Worm (Caenorhabditis elegans) whole organism, late embryonic: ENCODE results near the gene str-86.

ENCODE experiments used
- K02D7.2 ChIP-seq: sonication (generic microtip); optimal IDR thresholded peaks from 2 replicates; lab custom pipeline; 2017; ENCODE audit warnings: mild to moderate bottlenecking, missing genetic modification characterization, missing compliant biosample characterization
- T23F11.4 ChIP-seq: fragments of 200-800 bp; sonication (Bioruptor generic); optimal IDR thresholded peaks from 2 replicates; lab custom pipeline; 2018; ENCODE audit warnings: mild to moderate bottlenecking, missing genetic modification characterization, missing compliant biosample characterization
- ceh-24 ChIP-seq: sonication (generic microtip); optimal IDR thresholded peaks from 2 replicates; lab custom pipeline; 2016; ENCODE audit warnings: mild to moderate bottlenecking, missing genetic modification characterization, missing compliant biosample characterization
- ceh-6 ChIP-seq: fragments of 200-800 bp; sonication (Bioruptor generic); optimal IDR thresholded peaks from 2 replicates; lab custom pipeline; 2018; ENCODE audit warnings: mild to moderate bottlenecking, missing genetic modification characterization, missing compliant biosample characterization
- che-1 ChIP-seq: sonication (generic microtip); optimal IDR thresholded peaks from 2 replicates; lab custom pipeline; 2016; ENCODE audit warnings: mild to moderate bottlenecking, missing genetic modification characterization, missing compliant biosample characterization
- dve-1 ChIP-seq: sonication (generic microtip); optimal IDR thresholded peaks from 2 replicates; lab custom pipeline; 2017; ENCODE audit warnings: antibody characterized with exemption, mild to moderate bottlenecking, missing genetic modification characterization, missing compliant biosample characterization
- elt-4 ChIP-seq: sonication (generic microtip); optimal IDR thresholded peaks from 2 replicates; lab custom pipeline; 2016; ENCODE audit warnings: missing genetic modification characterization, missing compliant biosample characterization
- fax-1 ChIP-seq: sonication (generic microtip); optimal IDR thresholded peaks from 2 replicates; lab custom pipeline; 2016; ENCODE audit warnings: missing genotype, missing genetic modification characterization, missing compliant biosample characterization
- fkh-10 ChIP-seq: fragments of 150-350 bp; optimal IDR thresholded peaks from 2 replicates; lab custom pipeline; 2014; ENCODE audit warnings: missing biosample characterization, missing genetic modification reagents, missing genetic modification characterization
- hlh-13 ChIP-seq: fragments of 200-800 bp; sonication (Bioruptor generic); optimal IDR thresholded peaks from 2 replicates; lab custom pipeline; 2018; ENCODE audit warnings: mild to moderate bottlenecking, missing genetic modification characterization, missing compliant biosample characterization
- lin-11 ChIP-seq: fragments of 200-800 bp; sonication (Bioruptor generic); optimal IDR thresholded peaks from 2 replicates; lab custom pipeline; 2018; ENCODE audit warnings: mild to moderate bottlenecking, missing genetic modification characterization, missing compliant biosample characterization
- nfya-1 ChIP-seq: sonication (generic microtip); optimal IDR thresholded peaks from 2 replicates; lab custom pipeline; 2017; ENCODE audit warnings: missing genetic modification characterization, mild to moderate bottlenecking, missing compliant biosample characterization, antibody characterized with exemption, moderate library complexity
- nhr-11 ChIP-seq: fragments of 150-350 bp; optimal IDR thresholded peaks from 2 replicates; lab custom pipeline; 2014; ENCODE audit warnings: missing biosample characterization, missing genetic modification characterization
- pros-1 ChIP-seq: fragments of 150-350 bp; optimal IDR thresholded peaks from 2 replicates; lab custom pipeline; 2014; ENCODE audit warnings: missing biosample characterization, missing genetic modification reagents, missing genetic modification characterization
- ref-2 ChIP-seq: sonication (generic microtip); optimal IDR thresholded peaks from 2 replicates; lab custom pipeline; 2016; ENCODE audit warnings: missing genetic modification characterization, missing compliant biosample characterization
- sdc-2 ChIP-seq: sonication (generic microtip); optimal IDR thresholded peaks from 2 replicates; lab custom pipeline; 2016; ENCODE audit warnings: missing genotype, missing genetic modification characterization, missing compliant biosample characterization
- tbx-2 ChIP-seq: sonication (generic microtip); optimal IDR thresholded peaks from 2 replicates; lab custom pipeline; 2016; ENCODE audit warnings: missing genetic modification characterization, missing compliant biosample characterization
- unc-3 ChIP-seq, 2 experiments: fragments of 200-800 bp in 1 of 2; sonication (Bioruptor generic) in 1 of 2; sonication (generic microtip) in 1 of 2; conservative IDR thresholded peaks in 1 of 2; optimal IDR thresholded peaks in 1 of 2; 2 replicates each; pipeline versions ENCODE4 v1.3.6 to Lab custom; 2016 to 2022; ENCODE audit warnings: missing compliant biosample characterization in 2 of 2, missing genetic modification characterization in 2 of 2, missing genetic modification reagents in 1 of 2
- unc-55 ChIP-seq: sonication (generic microtip); optimal IDR thresholded peaks from 2 replicates; lab custom pipeline; 2017; ENCODE audit warnings: missing biosample characterization, missing genetic modification reagents, missing genetic modification characterization

Gene str-86

DNA sequence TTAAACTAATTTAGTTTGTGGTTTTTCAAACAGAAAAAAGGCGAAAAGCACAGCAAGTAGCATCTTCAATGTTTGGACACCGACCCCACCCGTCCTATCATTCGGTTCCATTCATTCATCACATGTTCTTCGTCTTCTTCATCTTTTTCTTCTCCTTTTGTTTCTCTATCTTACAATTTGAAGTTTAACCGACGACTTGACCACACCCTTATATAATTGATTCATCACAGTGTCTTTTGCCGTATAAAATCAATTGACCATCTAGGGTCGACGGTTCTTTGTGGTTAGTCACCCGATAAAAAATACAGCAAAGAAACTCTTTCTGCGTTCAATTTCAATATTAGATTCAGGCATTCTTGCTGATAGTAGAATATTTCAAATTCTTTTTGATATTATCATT lies 48.4 kb downstream of the str-86 start:
- TF ChIP-seq fax-1 (tag; lab: Kevin White, UChicago) (no peak), elt-4 (tag; lab: Kevin White, UChicago) (no peak), sdc-2 (no peak), nhr-11 (tag; lab: Kevin White, UChicago) (no peak), ceh-6 (GFP tag; lab: Kevin White, UChicago) (no peak), unc-3 (GFP tag; conservative IDR thresholded peaks at IDR 0.05; lab: Robert Waterston, UW) (no peak), unc-3 (tag; optimal IDR thresholded peaks at IDR 0.05; lab: Kevin White, UChicago) (no peak), che-1 (no peak), unc-55 (GFP tag; lab: Kevin White, UChicago) (no peak), K02D7.2 (tag; lab: Kevin White, UChicago) (no peak), dve-1 (tag; lab: Kevin White, UChicago) (no peak), T23F11.4 (GFP tag; lab: Kevin White, UChicago) (no peak)

DNA sequence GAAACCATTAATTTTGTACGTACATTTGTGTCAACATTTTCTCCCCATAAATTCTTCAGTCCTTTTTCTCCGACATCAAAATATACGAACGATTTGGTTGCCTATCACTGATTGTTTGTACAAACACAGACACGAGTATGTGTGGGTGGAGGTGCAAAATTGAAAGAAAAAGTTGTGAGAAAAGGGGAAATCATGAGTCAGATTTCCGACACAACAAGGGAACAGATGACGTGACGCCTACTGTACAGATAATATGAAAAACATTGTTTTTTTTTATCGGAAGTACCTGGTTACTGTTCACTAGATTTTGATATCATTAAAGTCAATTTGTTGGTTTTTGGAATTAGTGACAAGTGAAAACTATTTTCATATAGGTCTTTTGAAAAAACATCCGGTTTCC lies 49.2 kb downstream of the str-86 start:
- no peak for TF ChIP-seq ref-2 (tag; lab: Kevin White, UChicago)
- no peak for TF ChIP-seq lin-11
- no peak for TF ChIP-seq hlh-13 (GFP tag; lab: Kevin White, UChicago)
- no peak for TF ChIP-seq tbx-2 (tag; lab: Kevin White, UChicago)
- no peak for TF ChIP-seq ceh-24 (tag; lab: Kevin White, UChicago)
- TF ChIP-seq nhr-11 (tag; lab: Kevin White, UChicago) = no peak
- TF ChIP-seq unc-55 (GFP tag; lab: Kevin White, UChicago) = no peak
- no peak for TF ChIP-seq nfya-1 (tag; lab: Kevin White, UChicago)
- TF ChIP-seq fkh-10 (GFP tag; lab: Kevin White, UChicago) = no peak
- TF ChIP-seq pros-1 (tag; lab: Kevin White, UChicago) = no peak
